Fruit fly (Drosophila melanogaster): Measurements from ENCODE around the gene polybromo.

DNA sequence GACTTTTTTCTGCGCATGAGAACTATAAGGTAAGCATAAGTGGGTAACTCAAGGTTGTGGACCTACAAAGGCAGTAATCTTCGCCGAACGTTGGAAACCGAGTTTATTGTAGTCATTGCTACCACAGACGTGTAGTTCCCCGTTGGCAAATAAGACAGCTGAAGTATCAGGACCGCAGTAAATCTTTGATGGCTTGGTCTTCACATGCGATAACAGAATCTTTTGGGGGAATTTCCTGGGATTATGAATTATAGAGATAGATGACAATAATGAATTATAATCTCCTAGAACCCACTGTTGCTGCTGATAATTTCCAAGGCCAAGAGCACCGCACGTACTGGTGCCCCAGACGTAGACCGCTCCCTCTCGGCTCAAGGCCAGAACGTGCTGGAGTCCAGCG, 18.0 kb upstream of the polybromo start:
- no peak for TF ChIP-seq Dif (GFP tag; optimal IDR thresholded peaks at IDR 0.05; ENCODE audit: partially characterized antibody)
- TF ChIP-seq lola (GFP tag; optimal IDR thresholded peaks at IDR 0.05) = no peak
- TF ChIP-seq woc (GFP tag; optimal IDR thresholded peaks at IDR 0.05) = no peak
- no peak for TF ChIP-seq h (GFP tag; optimal IDR thresholded peaks at IDR 0.05)
